Worm (Caenorhabditis elegans) whole organism, L1 larva: ENCODE measurements around the gene Y37A1A.3.

Experiments used
- C04F5.9 ChIP-seq: sonication (generic microtip); optimal IDR thresholded peaks from 2 replicates; lab custom pipeline; 2016; ENCODE audit warnings: missing genetic modification characterization, missing compliant biosample characterization
- C16A3.4 ChIP-seq: fragments of 150-350 bp; optimal IDR thresholded peaks from 2 replicates; lab custom pipeline; 2014; ENCODE audit warnings: missing biosample characterization, missing genetic modification characterization
- F16B12.6 ChIP-seq: fragments of 150-350 bp; optimal IDR thresholded peaks from 2 replicates; lab custom pipeline; 2014; ENCODE audit warnings: missing biosample characterization, missing genetic modification characterization
- alr-1 ChIP-seq: fragments of 200-800 bp; sonication (Bioruptor generic); optimal IDR thresholded peaks from 2 replicates; lab custom pipeline; 2018; ENCODE audit warnings: borderline replicate concordance, mild to moderate bottlenecking, missing genetic modification characterization, missing compliant biosample characterization
- aly-2 ChIP-seq: fragments of 150-350 bp; optimal IDR thresholded peaks from 2 replicates; lab custom pipeline; 2014; ENCODE audit warnings: missing biosample characterization, missing genetic modification characterization
- ama-1 ChIP-seq: fragments of 150-350 bp; optimal IDR thresholded peaks from 2 replicates; lab custom pipeline; 2014
- ceh-82 ChIP-seq, 3 experiments: fragments of 150-350 bp in 1 of 3; sonication (generic microtip) in 2 of 3; optimal IDR thresholded peaks; 2 replicates each; lab custom pipeline; 2014 to 2017; ENCODE audit warnings: missing biosample characterization in 3 of 3, missing genetic modification characterization in 3 of 3
- ceh-90 ChIP-seq: sonication (generic microtip); optimal IDR thresholded peaks from 2 replicates; lab custom pipeline; 2016; ENCODE audit warnings: missing genetic modification characterization, missing compliant biosample characterization
- ces-1 ChIP-seq: fragments of 150-350 bp; optimal IDR thresholded peaks from 2 replicates; lab custom pipeline; 2014; ENCODE audit warnings: missing biosample characterization, missing genetic modification reagents, missing genetic modification characterization
- dsc-1 ChIP-seq: sonication (generic microtip); optimal IDR thresholded peaks from 2 replicates; lab custom pipeline; 2016; ENCODE audit warnings: mild to moderate bottlenecking, missing genetic modification characterization, missing compliant biosample characterization
- efl-3 ChIP-seq: fragments of 200-800 bp; sonication (Bioruptor generic); optimal IDR thresholded peaks from 2 replicates; lab custom pipeline; 2018; ENCODE audit warnings: mild to moderate bottlenecking, missing genetic modification characterization, missing compliant biosample characterization
- egl-27 ChIP-seq, 2 experiments: fragments of 150-350 bp in 1 of 2; sonication (generic microtip); optimal IDR thresholded peaks; 3 replicates each; lab custom pipeline; 2017 to 2018; ENCODE audit warnings: missing biosample characterization in 2 of 2, missing genetic modification characterization in 2 of 2, missing genetic modification reagents in 2 of 2
- ets-5 ChIP-seq: fragments of 200-800 bp; sonication (Bioruptor generic); IDR thresholded peaks from 2 replicates; pipeline ENCODE4 v1.3.6; 2022; ENCODE audit warnings: missing genetic modification characterization, missing compliant biosample characterization
- fkh-4 ChIP-seq: sonication (generic microtip); optimal IDR thresholded peaks from 2 replicates; lab custom pipeline; 2016; ENCODE audit warnings: missing compliant biosample characterization, missing genetic modification characterization, borderline replicate concordance
- fos-1 ChIP-seq: fragments of 150-350 bp; optimal IDR thresholded peaks from 2 replicates; lab custom pipeline; 2014; ENCODE audit warnings: missing biosample characterization, missing genetic modification characterization
- grh-1 ChIP-seq: fragments of 200-800 bp; sonication (Bioruptor generic); IDR thresholded peaks from 2 replicates; pipeline ENCODE4 v1.3.6; 2022; ENCODE audit warnings: missing genetic modification reagents, missing genetic modification characterization, missing compliant biosample characterization
- hlh-17 ChIP-seq: fragments of 200-800 bp; sonication (Bioruptor generic); optimal IDR thresholded peaks from 2 replicates; lab custom pipeline; 2018; ENCODE audit warnings: missing genetic modification characterization, mild to moderate bottlenecking, missing compliant biosample characterization, moderate library complexity, borderline replicate concordance
- hlh-4 ChIP-seq: sonication (generic microtip); optimal IDR thresholded peaks from 2 replicates; lab custom pipeline; 2016; ENCODE audit warnings: mild to moderate bottlenecking, missing genetic modification characterization, missing compliant biosample characterization
- hpl-2 ChIP-seq: fragments of 150-350 bp; optimal IDR thresholded peaks from 2 replicates; lab custom pipeline; 2014; ENCODE audit warnings: missing biosample characterization, missing genetic modification reagents, missing genetic modification characterization
- irx-1 ChIP-seq: sonication (generic microtip); optimal IDR thresholded peaks from 2 replicates; lab custom pipeline; 2016; ENCODE audit warnings: missing genetic modification characterization, missing compliant biosample characterization
- isw-1 ChIP-seq: fragments of 200-800 bp; sonication (Bioruptor generic); IDR thresholded peaks from 2 replicates; pipeline ENCODE4 v1.3.6; 2022; ENCODE audit warnings: missing genetic modification characterization, missing compliant biosample characterization
- jun-1 ChIP-seq: fragments of 150-350 bp; optimal IDR thresholded peaks from 2 replicates; lab custom pipeline; 2014; ENCODE audit warnings: missing biosample characterization, missing genetic modification reagents, missing genetic modification characterization
- lin-13 ChIP-seq: fragments of 150-350 bp; optimal IDR thresholded peaks from 2 replicates; lab custom pipeline; 2014; ENCODE audit warnings: missing biosample characterization, missing genetic modification reagents, missing genetic modification characterization
- lin-35 ChIP-seq, 2 experiments: fragments of 150-350 bp; optimal IDR thresholded peaks; 2 replicates each; lab custom pipeline; 2014; ENCODE audit warnings: missing biosample characterization in 2 of 2, missing genetic modification characterization in 2 of 2, missing genetic modification reagents in 2 of 2
- lin-39 ChIP-seq: fragments of 150-350 bp; optimal IDR thresholded peaks from 2 replicates; lab custom pipeline; 2014; ENCODE audit warnings: missing biosample characterization, missing genetic modification reagents, missing genetic modification characterization
- lir-3 ChIP-seq: sonication (generic microtip); optimal IDR thresholded peaks from 2 replicates; lab custom pipeline; 2016; ENCODE audit warnings: mild to moderate bottlenecking, missing genetic modification characterization, moderate library complexity, missing compliant biosample characterization; ENCODE audit not compliant: poor library complexity
- lsy-2 ChIP-seq, 2 experiments: fragments of 150-350 bp; optimal IDR thresholded peaks; 2 replicates each; lab custom pipeline; 2014; ENCODE audit warnings: missing biosample characterization in 2 of 2, missing genetic modification characterization in 2 of 2
- mab-9 ChIP-seq: fragments of 200-800 bp; sonication (Bioruptor generic); IDR thresholded peaks from 2 replicates; pipeline ENCODE4 v1.3.6; 2022; ENCODE audit warnings: missing genetic modification reagents, missing genetic modification characterization, missing compliant biosample characterization
- mef-2 ChIP-seq: fragments of 150-350 bp; optimal IDR thresholded peaks from 2 replicates; lab custom pipeline; 2014; ENCODE audit warnings: missing biosample characterization, missing genetic modification characterization
- mep-1 ChIP-seq: fragments of 150-350 bp; optimal IDR thresholded peaks from 2 replicates; lab custom pipeline; 2014; ENCODE audit warnings: missing biosample characterization, missing genetic modification characterization
- nhr-11 ChIP-seq: fragments of 150-350 bp; optimal IDR thresholded peaks from 2 replicates; lab custom pipeline; 2014; ENCODE audit warnings: missing biosample characterization, missing genetic modification characterization
- nhr-12 ChIP-seq: sonication (generic microtip); optimal IDR thresholded peaks from 2 replicates; lab custom pipeline; 2017; ENCODE audit warnings: missing biosample characterization, missing genetic modification characterization
- nhr-20 ChIP-seq: sonication (generic microtip); optimal IDR thresholded peaks from 2 replicates; lab custom pipeline; 2016; ENCODE audit warnings: mild to moderate bottlenecking, missing genetic modification characterization, missing compliant biosample characterization
- nhr-76 ChIP-seq: sonication (generic microtip); optimal IDR thresholded peaks from 2 replicates; lab custom pipeline; 2017; ENCODE audit warnings: missing biosample characterization, missing genetic modification characterization
- nhr-90 ChIP-seq: sonication (generic microtip); optimal IDR thresholded peaks from 2 replicates; lab custom pipeline; 2016; ENCODE audit warnings: mild to moderate bottlenecking, missing genetic modification characterization, missing compliant biosample characterization; ENCODE audit not compliant: poor library complexity
- pax-3 ChIP-seq: fragments of 200-800 bp; sonication (Bioruptor generic); optimal IDR thresholded peaks from 2 replicates; lab custom pipeline; 2018; ENCODE audit warnings: mild to moderate bottlenecking, missing genetic modification characterization, moderate library complexity, missing compliant biosample characterization
- pqm-1 ChIP-seq: sonication (generic microtip); optimal IDR thresholded peaks from 3 replicates; lab custom pipeline; 2017; ENCODE audit warnings: missing biosample characterization, missing genetic modification characterization
- rnt-1 ChIP-seq: sonication (generic microtip); optimal IDR thresholded peaks from 2 replicates; lab custom pipeline; 2016; ENCODE audit warnings: mild to moderate bottlenecking, missing genetic modification characterization, moderate library complexity, missing compliant biosample characterization
- snpc-4 ChIP-seq: fragments of 150-350 bp; optimal IDR thresholded peaks from 2 replicates; lab custom pipeline; 2014; ENCODE audit warnings: missing biosample characterization, missing genetic modification characterization
- snu-23 ChIP-seq: sonication (generic microtip); optimal IDR thresholded peaks from 2 replicates; lab custom pipeline; 2016; ENCODE audit warnings: missing genetic modification characterization, missing compliant biosample characterization
- sox-4 ChIP-seq: sonication (generic microtip); optimal IDR thresholded peaks from 2 replicates; lab custom pipeline; 2016; ENCODE audit warnings: missing genetic modification characterization, missing compliant biosample characterization
- tbx-2 ChIP-seq: sonication (generic microtip); optimal IDR thresholded peaks from 2 replicates; lab custom pipeline; 2016; ENCODE audit warnings: missing genetic modification characterization, missing compliant biosample characterization
- unc-130 ChIP-seq: fragments of 150-350 bp; optimal IDR thresholded peaks from 2 replicates; lab custom pipeline; 2017; ENCODE audit warnings: missing biosample characterization, missing genetic modification characterization, inconsistent platforms
- unc-86 ChIP-seq: sonication (generic microtip); optimal IDR thresholded peaks from 2 replicates; lab custom pipeline; 2016; ENCODE audit warnings: missing genetic modification characterization, missing compliant biosample characterization
- zag-1 ChIP-seq: fragments of 150-350 bp; optimal IDR thresholded peaks from 2 replicates; lab custom pipeline; 2014; ENCODE audit warnings: missing biosample characterization, missing genetic modification characterization
- zip-4 ChIP-seq: fragments of 200-800 bp; sonication (Bioruptor generic); optimal IDR thresholded peaks from 2 replicates; lab custom pipeline; 2018; ENCODE audit warnings: mild to moderate bottlenecking, missing genetic modification characterization, moderate library complexity, missing compliant biosample characterization
- ztf-11 ChIP-seq, 2 experiments: sonication (generic microtip); optimal IDR thresholded peaks; 2 replicates each; lab custom pipeline; 2016 to 2017; ENCODE audit warnings: missing genetic modification characterization in 2 of 2, missing biosample characterization in 1 of 2, missing compliant biosample characterization in 1 of 2

Gene Y37A1A.3

ce11 chrIV:13893103-13893502, 9.6 kb downstream of the Y37A1A.3 start (continued):
- TF ChIP-seq nhr-90 (tag; lab: Kevin White, UChicago) (no peak), nhr-76 (no peak), fos-1 (no peak), C16A3.4 (no peak), zag-1 (tag; lab: Kevin White, UChicago) (no peak), dsc-1 (tag; lab: Kevin White, UChicago) (no peak), unc-86 (tag; lab: Kevin White, UChicago) (no peak), ces-1 (no peak), mef-2 (no peak)
- TF ChIP-seq, all 84 proteins: peak for 8

- TF ChIP-seq alr-1 = peak; percentile 72
- TF ChIP-seq pqm-1 (tag; lab: Kevin White, UChicago) = no peak
- TF ChIP-seq, all 84 proteins: peak for 1
Measured at ce11 chrIV:13888164-13888518, 14.5 kb downstream of the Y37A1A.3 start.

- TF ChIP-seq hpl-2 (GFP tag; lab: Kevin White, UChicago) (peak; percentile 78), isw-1 (GFP tag; lab: Robert Waterston, UW) (peak; percentile 80), C04F5.9 (tag; lab: Kevin White, UChicago) (no peak), unc-130 (peak; percentile 51), fkh-4 (no peak), mef-2 (no peak), nhr-76 (no peak), sox-4 (tag; lab: Kevin White, UChicago) (peak; percentile 77), lin-39 (tag; lab: Kevin White, UChicago) (no peak), nhr-11 (tag; lab: Kevin White, UChicago) (peak; percentile 26), efl-3 (GFP tag; lab: Kevin White, UChicago) (no peak), ceh-90 (tag; lab: Kevin White, UChicago) (no peak), mep-1 (peak; percentile 41), irx-1 (peak; percentile 59), zip-4 (peak; percentile 64), lir-3 (tag; lab: Kevin White, UChicago) (peak; percentile 62), ztf-11 (tag; optimal IDR thresholded peaks at IDR 0.05; lab: Kevin White, UChicago) (peak in 1 of 2 experiments; percentile 74), pax-3 (peak; percentile 70), nhr-90 (tag; lab: Kevin White, UChicago) (peak; percentile 59), grh-1 (GFP tag; lab: Robert Waterston, UW) (peak; percentile 36; the same call in 1 of the 2 replicates), tbx-2 (tag; lab: Kevin White, UChicago) (peak; percentile 90), ceh-82 (tag; optimal IDR thresholded peaks at IDR 0.05; lab: Kevin White, UChicago) (peak; percentile 73 to 89 (median 80)), lin-35 (GFP tag; optimal IDR thresholded peaks at IDR 0.05; lab: Kevin White, UChicago) (peak; percentile 56 to 68), snpc-4 (tag; lab: Kevin White, UChicago) (peak; percentile 33), C16A3.4 (peak; percentile 83), ets-5 (GFP tag; lab: Robert Waterston, UW) (no peak), lin-13 (GFP tag; lab: Kevin White, UChicago) (peak; percentile 78), fos-1 (peak; percentile 51), lsy-2 (tag; optimal IDR thresholded peaks at IDR 0.05; lab: Kevin White, UChicago) (peak; percentile 74 to 88), ama-1 (lab: Kevin White, UChicago) (no peak), F16B12.6 (tag; lab: Kevin White, UChicago) (peak; percentile 35), mab-9 (GFP tag; lab: Robert Waterston, UW) (peak; percentile 64), nhr-12 (no peak), hlh-4 (tag; lab: Kevin White, UChicago) (no peak), nhr-20 (tag; lab: Kevin White, UChicago) (peak; percentile 90), jun-1 (tag; lab: Kevin White, UChicago) (peak; percentile 85), snu-23 (GFP tag; lab: Kevin White, UChicago) (peak; percentile 96), aly-2 (peak; percentile 69), egl-27 (tag; optimal IDR thresholded peaks at IDR 0.05; lab: Kevin White, UChicago) (peak in 1 of 2 experiments; percentile 44), rnt-1 (tag; lab: Kevin White, UChicago) (peak; percentile 63), hlh-17 (GFP tag; lab: Kevin White, UChicago) (no peak)
Measured at ce11 chrIV:13887408-13888163, 15.1 kb downstream of the Y37A1A.3 start, which contains the start of gene lin-66. TSS of gene lin-66 (plus strand) at chrIV:13888079.
